Worm (Caenorhabditis elegans) whole organism, L1 larva: Measurements from ENCODE around the gene flp-5.

Source experiments
- C04F5.9 ChIP-seq: sonication (generic microtip); optimal IDR thresholded peaks from 2 replicates; lab custom pipeline; 2016; ENCODE audit warnings: missing genetic modification characterization, missing compliant biosample characterization
- C16A3.4 ChIP-seq: fragments of 150-350 bp; optimal IDR thresholded peaks from 2 replicates; lab custom pipeline; 2014; ENCODE audit warnings: missing biosample characterization, missing genetic modification characterization
- aha-1 ChIP-seq: fragments of 150-350 bp; optimal IDR thresholded peaks from 2 replicates; lab custom pipeline; 2014; ENCODE audit warnings: missing biosample characterization, missing genetic modification characterization
- aly-2 ChIP-seq: fragments of 150-350 bp; optimal IDR thresholded peaks from 2 replicates; lab custom pipeline; 2014; ENCODE audit warnings: missing biosample characterization, missing genetic modification characterization
- blmp-1 ChIP-seq: fragments of 150-350 bp; optimal IDR thresholded peaks from 2 replicates; lab custom pipeline; 2014; ENCODE audit warnings: missing biosample characterization, missing genetic modification characterization
- ceh-63 ChIP-seq: fragments of 200-800 bp; sonication (Bioruptor generic); optimal IDR thresholded peaks from 2 replicates; lab custom pipeline; 2018; ENCODE audit warnings: mild to moderate bottlenecking, missing genetic modification characterization, missing compliant biosample characterization
- ceh-82 ChIP-seq, 3 experiments: fragments of 150-350 bp in 1 of 3; sonication (generic microtip) in 2 of 3; optimal IDR thresholded peaks; 2 replicates each; lab custom pipeline; 2014 to 2017; ENCODE audit warnings: missing biosample characterization in 3 of 3, missing genetic modification characterization in 3 of 3
- ceh-88 ChIP-seq: fragments of 200-800 bp; sonication (Bioruptor generic); IDR thresholded peaks from 2 replicates; pipeline ENCODE4 v1.3.6; 2022; ENCODE audit warnings: missing genetic modification characterization, missing compliant biosample characterization
- ceh-90 ChIP-seq: sonication (generic microtip); optimal IDR thresholded peaks from 2 replicates; lab custom pipeline; 2016; ENCODE audit warnings: missing genetic modification characterization, missing compliant biosample characterization
- dpl-1 ChIP-seq, 3 experiments: fragments of 150-350 bp in 2 of 3; sonication (generic microtip) in 1 of 3; optimal IDR thresholded peaks; 2 replicates each; lab custom pipeline; 2014 to 2017; ENCODE audit warnings: missing biosample characterization in 3 of 3, missing genetic modification characterization in 3 of 3, missing genetic modification reagents in 3 of 3
- dsc-1 ChIP-seq: sonication (generic microtip); optimal IDR thresholded peaks from 2 replicates; lab custom pipeline; 2016; ENCODE audit warnings: mild to moderate bottlenecking, missing genetic modification characterization, missing compliant biosample characterization
- efl-1 ChIP-seq, 4 experiments: fragments of 150-350 bp; optimal IDR thresholded peaks in 3 of 4; peaks in 1 of 4; 1 replicate in 1 of 4; 2 replicates in 3 of 4; lab custom pipeline; 2014; ENCODE audit warnings: missing biosample characterization in 2 of 4, missing genetic modification characterization in 2 of 4, missing genetic modification reagents in 2 of 4
- efl-3 ChIP-seq: fragments of 200-800 bp; sonication (Bioruptor generic); optimal IDR thresholded peaks from 2 replicates; lab custom pipeline; 2018; ENCODE audit warnings: mild to moderate bottlenecking, missing genetic modification characterization, missing compliant biosample characterization
- egl-27 ChIP-seq, 2 experiments: fragments of 150-350 bp in 1 of 2; sonication (generic microtip); optimal IDR thresholded peaks; 3 replicates each; lab custom pipeline; 2017 to 2018; ENCODE audit warnings: missing biosample characterization in 2 of 2, missing genetic modification characterization in 2 of 2, missing genetic modification reagents in 2 of 2
- elt-2 ChIP-seq: sonication (generic microtip); optimal IDR thresholded peaks from 2 replicates; lab custom pipeline; 2016; ENCODE audit warnings: missing genetic modification characterization, mild to moderate bottlenecking, inconsistent platforms, missing compliant biosample characterization, missing genetic modification reagents
- ets-5 ChIP-seq: fragments of 200-800 bp; sonication (Bioruptor generic); IDR thresholded peaks from 2 replicates; pipeline ENCODE4 v1.3.6; 2022; ENCODE audit warnings: missing genetic modification characterization, missing compliant biosample characterization
- fkh-10 ChIP-seq: sonication (generic microtip); optimal IDR thresholded peaks from 2 replicates; lab custom pipeline; 2017; ENCODE audit warnings: missing biosample characterization, missing genetic modification reagents, missing genetic modification characterization
- fkh-8 ChIP-seq: sonication (generic microtip); optimal IDR thresholded peaks from 2 replicates; lab custom pipeline; 2016; ENCODE audit warnings: mild to moderate bottlenecking, missing genetic modification characterization, missing compliant biosample characterization
- fos-1 ChIP-seq: fragments of 150-350 bp; optimal IDR thresholded peaks from 2 replicates; lab custom pipeline; 2014; ENCODE audit warnings: missing biosample characterization, missing genetic modification characterization
- grh-1 ChIP-seq: fragments of 200-800 bp; sonication (Bioruptor generic); IDR thresholded peaks from 2 replicates; pipeline ENCODE4 v1.3.6; 2022; ENCODE audit warnings: missing genetic modification reagents, missing genetic modification characterization, missing compliant biosample characterization
- hlh-4 ChIP-seq: sonication (generic microtip); optimal IDR thresholded peaks from 2 replicates; lab custom pipeline; 2016; ENCODE audit warnings: mild to moderate bottlenecking, missing genetic modification characterization, missing compliant biosample characterization
- jun-1 ChIP-seq: fragments of 150-350 bp; optimal IDR thresholded peaks from 2 replicates; lab custom pipeline; 2014; ENCODE audit warnings: missing biosample characterization, missing genetic modification reagents, missing genetic modification characterization
- lin-14 ChIP-seq: fragments of 200-800 bp; sonication (Bioruptor generic); optimal IDR thresholded peaks from 2 replicates; lab custom pipeline; 2018; ENCODE audit warnings: mild to moderate bottlenecking, missing genetic modification characterization, moderate library complexity, missing compliant biosample characterization
- lin-35 ChIP-seq, 2 experiments: fragments of 150-350 bp; optimal IDR thresholded peaks; 2 replicates each; lab custom pipeline; 2014; ENCODE audit warnings: missing biosample characterization in 2 of 2, missing genetic modification characterization in 2 of 2, missing genetic modification reagents in 2 of 2
- lin-39 ChIP-seq: fragments of 150-350 bp; optimal IDR thresholded peaks from 2 replicates; lab custom pipeline; 2014; ENCODE audit warnings: missing biosample characterization, missing genetic modification reagents, missing genetic modification characterization
- mef-2 ChIP-seq: fragments of 150-350 bp; optimal IDR thresholded peaks from 2 replicates; lab custom pipeline; 2014; ENCODE audit warnings: missing biosample characterization, missing genetic modification characterization
- mep-1 ChIP-seq: fragments of 150-350 bp; optimal IDR thresholded peaks from 2 replicates; lab custom pipeline; 2014; ENCODE audit warnings: missing biosample characterization, missing genetic modification characterization
- nhr-11 ChIP-seq: fragments of 150-350 bp; optimal IDR thresholded peaks from 2 replicates; lab custom pipeline; 2014; ENCODE audit warnings: missing biosample characterization, missing genetic modification characterization
- nhr-19 ChIP-seq: fragments of 200-800 bp; sonication (Bioruptor generic); conservative IDR thresholded peaks from 2 replicates; pipeline ENCODE4 v1.3.6; 2022; ENCODE audit warnings: missing genetic modification characterization, missing compliant biosample characterization
- nhr-47 ChIP-seq: sonication (generic microtip); optimal IDR thresholded peaks from 2 replicates; lab custom pipeline; 2016; ENCODE audit warnings: mild to moderate bottlenecking, missing genetic modification characterization, moderate library complexity, missing compliant biosample characterization
- nhr-71 ChIP-seq: sonication (generic microtip); optimal IDR thresholded peaks from 2 replicates; lab custom pipeline; 2016; ENCODE audit warnings: mild to moderate bottlenecking, missing genetic modification characterization, moderate library complexity, missing compliant biosample characterization
- nhr-84 ChIP-seq: sonication (generic microtip); optimal IDR thresholded peaks from 2 replicates; lab custom pipeline; 2017; ENCODE audit warnings: missing biosample characterization, missing genetic modification characterization
- nhr-85 ChIP-seq: sonication (generic microtip); peaks from one replicate; lab custom pipeline; 2016; ENCODE audit warnings: missing genetic modification characterization, inconsistent platforms, missing compliant biosample characterization
- nhr-90 ChIP-seq: sonication (generic microtip); optimal IDR thresholded peaks from 2 replicates; lab custom pipeline; 2016; ENCODE audit warnings: mild to moderate bottlenecking, missing genetic modification characterization, missing compliant biosample characterization; ENCODE audit not compliant: poor library complexity
- pag-3 ChIP-seq: sonication (generic microtip); optimal IDR thresholded peaks from 2 replicates; lab custom pipeline; 2017; ENCODE audit warnings: missing genetic modification characterization, mild to moderate bottlenecking, missing compliant biosample characterization, antibody characterized with exemption, borderline replicate concordance; ENCODE audit not compliant: insufficient read depth
- pqm-1 ChIP-seq: sonication (generic microtip); optimal IDR thresholded peaks from 3 replicates; lab custom pipeline; 2017; ENCODE audit warnings: missing biosample characterization, missing genetic modification characterization
- skn-1 ChIP-seq: fragments of 150-350 bp; optimal IDR thresholded peaks from 2 replicates; lab custom pipeline; 2014; ENCODE audit warnings: missing biosample characterization, missing genetic modification characterization
- sup-37 ChIP-seq: fragments of 200-800 bp; sonication (Bioruptor generic); optimal IDR thresholded peaks from 2 replicates; lab custom pipeline; 2018; ENCODE audit warnings: mild to moderate bottlenecking, missing genetic modification characterization, missing compliant biosample characterization
- vab-15 ChIP-seq: sonication (generic microtip); optimal IDR thresholded peaks from 2 replicates; lab custom pipeline; 2017; ENCODE audit warnings: missing genotype, mild to moderate bottlenecking, missing genetic modification characterization, missing compliant biosample characterization
- xbp-1 ChIP-seq: sonication (generic microtip); optimal IDR thresholded peaks from 2 replicates; lab custom pipeline; 2016; ENCODE audit warnings: missing genetic modification characterization, missing compliant biosample characterization
- zag-1 ChIP-seq: fragments of 150-350 bp; optimal IDR thresholded peaks from 2 replicates; lab custom pipeline; 2014; ENCODE audit warnings: missing biosample characterization, missing genetic modification characterization
- ztf-11 ChIP-seq, 2 experiments: sonication (generic microtip); optimal IDR thresholded peaks; 2 replicates each; lab custom pipeline; 2016 to 2017; ENCODE audit warnings: missing genetic modification characterization in 2 of 2, missing biosample characterization in 1 of 2, missing compliant biosample characterization in 1 of 2

flp-5 gene

DNA sequence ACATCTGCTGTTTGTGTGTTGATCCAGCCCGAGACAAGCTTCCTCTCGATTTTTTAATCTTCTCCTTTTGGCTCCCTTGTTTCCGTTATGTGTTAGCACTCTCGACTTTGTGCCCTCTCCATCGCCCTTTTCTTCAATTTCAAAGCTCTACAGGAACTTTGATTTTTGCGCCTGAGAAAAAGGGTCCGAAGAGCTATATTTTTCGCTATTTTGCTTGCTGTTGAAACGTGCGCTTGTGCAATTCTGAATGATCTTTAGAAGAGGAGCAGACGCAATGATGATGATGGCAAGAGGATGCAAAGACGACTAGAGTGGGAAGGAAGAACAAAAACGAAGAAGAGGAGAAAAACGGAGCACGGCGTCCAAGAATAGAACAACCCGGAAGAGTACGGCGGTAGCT is 46.3 kb upstream of the flp-5 start (continued):
- TF ChIP-seq ceh-82 (tag; optimal IDR thresholded peaks at IDR 0.05; lab: Kevin White, UChicago) = peak in 1 of 3 experiments; percentile 16
- peak; percentile 84 for TF ChIP-seq nhr-71 (tag; lab: Kevin White, UChicago)
- no peak for TF ChIP-seq mep-1
- TF ChIP-seq C04F5.9 (tag; lab: Kevin White, UChicago) = no peak
- TF ChIP-seq egl-27 (tag; optimal IDR thresholded peaks at IDR 0.05; lab: Kevin White, UChicago) = no peak
- no peak for TF ChIP-seq C16A3.4 (tag; lab: Kevin White, UChicago)

DNA sequence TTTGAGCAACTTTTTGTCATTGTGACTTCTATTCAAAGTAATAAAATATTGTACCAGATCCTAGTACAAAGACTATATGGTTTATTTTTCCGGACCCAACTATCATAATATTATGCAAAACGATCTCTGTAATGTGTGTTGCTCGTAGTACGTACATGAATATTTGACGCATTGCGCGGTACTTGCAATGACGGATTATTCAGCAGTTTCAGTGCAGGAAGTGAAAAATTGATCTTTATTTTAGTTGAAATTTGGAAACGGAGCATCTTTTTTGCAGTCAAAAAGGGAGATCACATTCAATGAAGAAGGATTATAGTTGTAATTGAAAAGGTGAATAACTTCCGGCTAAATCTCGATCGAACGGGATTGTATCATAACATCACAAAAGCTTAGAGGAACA is 44.1 kb upstream of the flp-5 start:
- TF ChIP-seq ceh-63 (GFP tag; lab: Kevin White, UChicago) (no peak), blmp-1 (tag; lab: Kevin White, UChicago) (no peak), ztf-11 (tag; optimal IDR thresholded peaks at IDR 0.05; lab: Kevin White, UChicago) (no peak), nhr-71 (tag; lab: Kevin White, UChicago) (no peak), ets-5 (GFP tag; lab: Robert Waterston, UW) (no peak)

DNA sequence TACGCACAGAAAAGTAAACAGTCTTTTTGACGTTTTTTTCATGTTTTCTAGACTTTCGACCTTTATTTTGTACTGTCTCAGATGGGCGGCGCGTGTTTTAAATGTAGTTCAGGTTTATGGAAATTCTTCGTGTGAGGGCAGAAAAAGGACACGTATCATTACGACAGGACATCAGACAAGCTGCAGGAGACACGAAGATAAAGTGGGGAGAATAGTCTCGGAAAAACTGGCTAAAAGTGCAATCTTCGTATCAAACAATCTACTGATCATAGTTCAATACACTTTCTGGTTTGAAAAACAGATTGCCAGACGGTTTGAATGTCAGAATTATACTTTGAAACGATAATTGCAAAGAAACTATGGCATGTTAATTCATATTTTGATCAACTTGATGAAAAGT is 42.7 kb upstream of the flp-5 start:
- TF ChIP-seq ceh-90 = no peak
- TF ChIP-seq lin-39 (tag; lab: Kevin White, UChicago) = no peak
- no peak for TF ChIP-seq grh-1
- no peak for TF ChIP-seq hlh-4 (tag; lab: Kevin White, UChicago)
- TF ChIP-seq aly-2 (tag; lab: Kevin White, UChicago) = no peak
- no peak for TF ChIP-seq zag-1 (tag; lab: Kevin White, UChicago)
- no peak for TF ChIP-seq ceh-88 (GFP tag; lab: Robert Waterston, UW)
- no peak for TF ChIP-seq mef-2
- TF ChIP-seq aha-1 (tag; lab: Kevin White, UChicago) = no peak
- TF ChIP-seq nhr-84 (tag; lab: Kevin White, UChicago) = no peak
- TF ChIP-seq, all 84 proteins: peak for 0

DNA sequence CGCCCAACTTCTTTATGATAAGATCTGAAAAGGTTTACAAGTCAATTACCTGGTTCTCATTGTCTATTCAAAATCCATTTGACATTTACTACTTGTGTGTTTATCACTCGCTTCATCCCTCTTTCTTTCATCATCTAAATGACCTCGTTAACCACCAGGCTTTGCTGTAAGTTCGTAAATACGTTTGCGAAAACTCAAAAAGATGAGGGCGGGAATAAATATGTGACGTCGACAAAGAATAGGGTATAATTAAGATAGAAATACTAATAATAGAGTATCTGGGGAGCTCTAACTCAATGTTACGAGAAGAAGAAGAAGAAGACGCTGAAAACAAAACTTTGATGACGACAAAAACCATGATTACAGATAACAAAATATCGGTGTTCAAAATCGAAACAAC is 38.6 kb upstream of the flp-5 start:
- no peak for TF ChIP-seq ceh-88 (GFP tag; lab: Robert Waterston, UW)
- TF ChIP-seq efl-3 (GFP tag; lab: Kevin White, UChicago) = no peak
- TF ChIP-seq jun-1 (tag; lab: Kevin White, UChicago) = no peak
- TF ChIP-seq efl-1 (optimal IDR thresholded peaks at IDR 0.05; lab: Kevin White, UChicago) = no peak
- peak in 1 of 2 experiments; percentile 40 for TF ChIP-seq efl-1 (GFP tag; optimal IDR thresholded peaks at IDR 0.05 in 1 of 2; lab: Kevin White, UChicago)
- no peak for TF ChIP-seq lin-35 (GFP tag; optimal IDR thresholded peaks at IDR 0.05; lab: Kevin White, UChicago)
- TF ChIP-seq nhr-11 = no peak
- peak; percentile 51 for TF ChIP-seq nhr-85 (tag; lab: Kevin White, UChicago)
- no peak for TF ChIP-seq nhr-90 (tag; lab: Kevin White, UChicago)
- no peak for TF ChIP-seq xbp-1

DNA sequence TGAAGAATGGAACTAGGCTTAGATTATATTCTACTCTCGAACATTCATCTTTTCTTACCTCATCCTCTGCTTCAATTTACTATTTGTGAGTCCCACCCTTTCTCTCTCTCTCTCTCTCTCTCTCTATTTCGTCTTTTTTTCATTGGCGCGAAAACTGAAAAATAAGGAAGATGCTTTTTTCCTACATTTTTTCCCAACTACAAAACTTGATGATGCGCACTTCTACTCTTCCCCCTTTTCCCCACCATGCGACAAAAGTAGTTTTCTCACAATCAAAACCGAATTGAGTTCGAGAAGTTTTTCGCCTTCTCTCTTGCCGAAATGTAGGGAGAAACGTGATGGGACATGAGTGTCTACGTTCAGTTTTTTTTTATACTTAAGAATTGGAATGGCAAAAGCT is 38.2 kb upstream of the flp-5 start:
- TF ChIP-seq fkh-10 (GFP tag; lab: Kevin White, UChicago) (peak; percentile 45), vab-15 (tag; lab: Kevin White, UChicago) (no peak), lin-14 (GFP tag; lab: Kevin White, UChicago) (peak; percentile 51), fos-1 (tag; lab: Kevin White, UChicago) (no peak)

ce11 chrX:8492750-8493149 is 35.3 kb upstream of the flp-5 start:
- TF ChIP-seq zag-1 (tag; lab: Kevin White, UChicago) (no peak), nhr-47 (tag; lab: Kevin White, UChicago) (no peak), pag-3 (tag; lab: Kevin White, UChicago) (no peak), elt-2 (tag; lab: Kevin White, UChicago) (peak; percentile 82), mep-1 (no peak), nhr-85 (tag; lab: Kevin White, UChicago) (no peak), xbp-1 (no peak), nhr-19 (no peak), skn-1 (tag; lab: Kevin White, UChicago) (no peak), sup-37 (GFP tag; lab: Kevin White, UChicago) (no peak), nhr-84 (tag; lab: Kevin White, UChicago) (no peak), pqm-1 (tag; lab: Kevin White, UChicago) (peak; percentile 5), dsc-1 (tag; lab: Kevin White, UChicago) (no peak), ceh-88 (GFP tag; lab: Robert Waterston, UW) (no peak), fkh-8 (no peak), dpl-1 (GFP tag; optimal IDR thresholded peaks at IDR 0.05; lab: Kevin White, UChicago) (no peak), nhr-71 (tag; lab: Kevin White, UChicago) (peak; percentile 6)
